Fruit fly (Drosophila melanogaster) whole organism, pupa: ENCODE data around the gene CG13896.
A peak's percentile ranks its signal among the peaks of the same experiment; 100 is the strongest.

Experiments
- CG10348 ChIP-seq: fragments of 200-800 bp; sonication (Bioruptor generic); IDR thresholded peaks from 2 replicates; pipeline ENCODE4 v1.3.6; 2022; ENCODE audit warnings: missing biosample characterization, missing genetic modification characterization
- CG12605 ChIP-seq: fragments of 200-800 bp; sonication (Bioruptor generic); IDR thresholded peaks from 2 replicates; pipeline ENCODE4 v1.3.6; 2022; ENCODE audit warnings: missing biosample characterization, missing genetic modification characterization
- CG13204 ChIP-seq: fragments of 200-800 bp; sonication (Bioruptor generic); optimal IDR thresholded peaks from 2 replicates; lab custom pipeline; 2018; ENCODE audit warnings: missing biosample characterization, mild to moderate bottlenecking, missing genetic modification characterization, moderate library complexity
- CG14655 ChIP-seq: fragments of 200-800 bp; sonication (Bioruptor generic); optimal IDR thresholded peaks from 3 replicates; lab custom pipeline; 2017; ENCODE audit warnings: mild to moderate bottlenecking, missing biosample characterization, missing genetic modification reagents, missing genetic modification characterization
- CG15710 ChIP-seq: fragments of 200-800 bp; sonication (Bioruptor generic); optimal IDR thresholded peaks from 2 replicates; lab custom pipeline; 2018; ENCODE audit warnings: missing biosample characterization, mild to moderate bottlenecking, missing genetic modification characterization, moderate library complexity
- CG17806 ChIP-seq: fragments of 200-800 bp; sonication (Bioruptor generic); optimal IDR thresholded peaks from 2 replicates; lab custom pipeline; 2018; ENCODE audit warnings: missing biosample characterization, mild to moderate bottlenecking, missing genetic modification characterization, moderate library complexity
- CG32121 ChIP-seq: fragments of 200-800 bp; sonication (Bioruptor generic); IDR thresholded peaks from 2 replicates; pipeline ENCODE4 v1.3.6; 2022; ENCODE audit warnings: missing biosample characterization, missing genetic modification characterization
- CG34367 ChIP-seq: fragments of 200-800 bp; sonication (Bioruptor generic); optimal IDR thresholded peaks from 2 replicates; lab custom pipeline; 2018; ENCODE audit warnings: missing biosample characterization, mild to moderate bottlenecking, missing genetic modification characterization
- CG4496 ChIP-seq: fragments of 200-800 bp; sonication (Bioruptor generic); IDR thresholded peaks from 3 replicates; pipeline ENCODE4 v1.3.6; 2022; ENCODE audit warnings: missing biosample characterization, missing genetic modification characterization
- CG8159 ChIP-seq: fragments of 200-800 bp; sonication (Bioruptor generic); optimal IDR thresholded peaks from 3 replicates; lab custom pipeline; 2018; ENCODE audit warnings: missing biosample characterization, mild to moderate bottlenecking, missing genetic modification characterization, moderate library complexity
- CG8301 ChIP-seq: fragments of 200-800 bp; sonication (Bioruptor generic); optimal IDR thresholded peaks from 2 replicates; lab custom pipeline; 2018; ENCODE audit warnings: missing biosample characterization, mild to moderate bottlenecking, missing genetic modification characterization
- CG9948 ChIP-seq: fragments of 200-800 bp; sonication (Bioruptor generic); optimal IDR thresholded peaks from 2 replicates; lab custom pipeline; 2018; ENCODE audit warnings: missing biosample characterization, mild to moderate bottlenecking, missing genetic modification characterization, moderate library complexity
- D1 ChIP-seq: fragments of 200-800 bp; sonication (Bioruptor generic); optimal IDR thresholded peaks from 2 replicates; lab custom pipeline; 2018; ENCODE audit warnings: missing biosample characterization, mild to moderate bottlenecking, missing genetic modification characterization, moderate library complexity
- EcR ChIP-seq: fragments of 200-800 bp; sonication (Bioruptor generic); optimal IDR thresholded peaks from 3 replicates; lab custom pipeline; 2019; ENCODE audit warnings: missing biosample characterization, missing genetic modification characterization, mild to moderate bottlenecking, moderate library complexity, missing genetic modification reagents
- Ets98B ChIP-seq: fragments of 200-800 bp; sonication (Bioruptor generic); IDR thresholded peaks from 2 replicates; pipeline ENCODE4 v1.3.6; 2022; ENCODE audit warnings: missing biosample characterization, missing genetic modification characterization
- Pif1A ChIP-seq: fragments of 200-800 bp; sonication (Bioruptor generic); optimal IDR thresholded peaks from 3 replicates; lab custom pipeline; 2016; ENCODE audit warnings: missing biosample characterization, missing genetic modification characterization
- Pif1B ChIP-seq: fragments of 200-800 bp; sonication (Bioruptor generic); optimal IDR thresholded peaks from 3 replicates; lab custom pipeline; 2016; ENCODE audit warnings: missing biosample characterization, missing genetic modification characterization
- Snoo ChIP-seq: fragments of 200-800 bp; sonication (Bioruptor generic); optimal IDR thresholded peaks from 3 replicates; lab custom pipeline; 2017; ENCODE audit warnings: missing biosample characterization, mild to moderate bottlenecking, missing genetic modification characterization, inconsistent platforms
- fd96Ca ChIP-seq: fragments of 200-800 bp; sonication (Bioruptor generic); IDR thresholded peaks from 3 replicates; pipeline ENCODE4 v1.3.6; 2022; ENCODE audit warnings: missing biosample characterization, missing genetic modification characterization
- gl ChIP-seq: fragments of 200-800 bp; sonication (Bioruptor generic); optimal IDR thresholded peaks from 2 replicates; lab custom pipeline; 2018; ENCODE audit warnings: missing biosample characterization, mild to moderate bottlenecking, missing genetic modification characterization
- rn ChIP-seq: fragments of 200-800 bp; sonication (Bioruptor generic); IDR thresholded peaks from 2 replicates; pipeline ENCODE4 v1.3.6; 2022; ENCODE audit warnings: missing biosample characterization, missing genetic modification characterization

CG13896 gene

dm6 chr3L:700160-700917, 11.3 kb downstream of the CG13896 start:
- peak; percentile 6 for TF ChIP-seq CG34367
- TF ChIP-seq Snoo, result no peak
- TF ChIP-seq Pif1B (GFP tag; lab: Kevin White, UChicago), result peak; percentile 23
- TF ChIP-seq rn (GFP tag; lab: Robert Waterston, UW), result no peak
- 0 out of 3 replicates have a peak, but pooled peaks have one; percentile 12 for TF ChIP-seq fd96Ca (GFP tag; lab: Robert Waterston, UW)
- no peak for TF ChIP-seq gl (tag; lab: Kevin White, UChicago)
- TF ChIP-seq CG13204, result no peak
- peak; percentile 62 for TF ChIP-seq Pif1A
- peak; percentile 45 for TF ChIP-seq CG8301 (tag; lab: Kevin White, UChicago)
- no peak for TF ChIP-seq EcR (GFP tag; lab: Kevin White, UChicago)
- TF ChIP-seq Ets98B (GFP tag; lab: Robert Waterston, UW), result peak; percentile 59
- peak; percentile 46 for TF ChIP-seq CG14655 (GFP tag; lab: Kevin White, UChicago)
- TF ChIP-seq CG32121 (GFP tag; lab: Robert Waterston, UW), result peak; percentile 25; the same call in 1 of the 2 replicates
- TF ChIP-seq CG4496, result peak; percentile 57; the same call in 2 of the 3 replicates
- TF ChIP-seq CG12605, result peak; percentile 58
- peak; percentile 91 for TF ChIP-seq CG8159 (tag; lab: Kevin White, UChicago)
- no peak for TF ChIP-seq CG15710 (tag; lab: Kevin White, UChicago)
- TF ChIP-seq D1, result no peak
- peak; percentile 38 for TF ChIP-seq CG17806 (tag; lab: Kevin White, UChicago)
- TF ChIP-seq CG9948 (tag; lab: Kevin White, UChicago), result peak; percentile 26
- no peak for TF ChIP-seq CG10348 (GFP tag; lab: Robert Waterston, UW)

- TF ChIP-seq EcR (GFP tag; lab: Kevin White, UChicago) (peak; percentile 68), fd96Ca (GFP tag; lab: Robert Waterston, UW) (no peak), Ets98B (GFP tag; lab: Robert Waterston, UW) (peak; percentile 18; the same call in 1 of the 2 replicates), CG15710 (tag; lab: Kevin White, UChicago) (peak; percentile 60), Pif1B (GFP tag; lab: Kevin White, UChicago) (peak; percentile 33), CG8159 (tag; lab: Kevin White, UChicago) (peak; percentile 67), gl (tag; lab: Kevin White, UChicago) (no peak), CG10348 (GFP tag; lab: Robert Waterston, UW) (no peak), CG14655 (GFP tag; lab: Kevin White, UChicago) (peak; percentile 74), Pif1A (peak; percentile 15), Snoo (peak; percentile 33), CG4496 (no peak), CG13204 (peak; percentile 18), D1 (peak; percentile 48), CG12605 (no peak), rn (GFP tag; lab: Robert Waterston, UW) (no peak), CG34367 (peak; percentile 61), CG32121 (GFP tag; lab: Robert Waterston, UW) (no peak), CG8301 (tag; lab: Kevin White, UChicago) (peak; percentile 47), CG17806 (tag; lab: Kevin White, UChicago) (peak; percentile 42), CG9948 (tag; lab: Kevin White, UChicago) (peak; percentile 41)
- TF ChIP-seq, all 21 proteins: peak for 14
Observed at dm6 chr3L:699368-700150, 12.1 kb downstream of the CG13896 start.

- TF ChIP-seq CG8159 (tag; lab: Kevin White, UChicago) (no peak), CG17806 (tag; lab: Kevin White, UChicago) (no peak), CG8301 (tag; lab: Kevin White, UChicago) (no peak), Snoo (no peak), rn (GFP tag; lab: Robert Waterston, UW) (no peak), CG12605 (no peak), fd96Ca (GFP tag; lab: Robert Waterston, UW) (no peak), Pif1A (no peak), CG9948 (tag; lab: Kevin White, UChicago) (no peak), Ets98B (GFP tag; lab: Robert Waterston, UW) (no peak; the same call in 1 of the 2 replicates), CG13204 (no peak), CG10348 (GFP tag; lab: Robert Waterston, UW) (no peak)
- TF ChIP-seq, all 21 proteins: peak for 0
Observed at dm6 chr3L:698748-699367, 12.8 kb downstream of the CG13896 start, which contains the start of gene CG13894. Gene CG13894 (minus strand): TSS chr3L:699144.

dm6 chr3L:697724-698123, 13.9 kb downstream of the CG13896 start:
- TF ChIP-seq EcR (GFP tag; lab: Kevin White, UChicago) (no peak), CG14655 (GFP tag; lab: Kevin White, UChicago) (no peak), CG8159 (tag; lab: Kevin White, UChicago) (no peak), Pif1A (no peak), CG12605 (no peak), CG8301 (tag; lab: Kevin White, UChicago) (no peak), CG13204 (no peak), gl (tag; lab: Kevin White, UChicago) (no peak)

- TF ChIP-seq rn (GFP tag; lab: Robert Waterston, UW) (no peak), CG32121 (GFP tag; lab: Robert Waterston, UW) (no peak), Ets98B (GFP tag; lab: Robert Waterston, UW) (no peak), gl (tag; lab: Kevin White, UChicago) (no peak), CG8159 (tag; lab: Kevin White, UChicago) (no peak), CG12605 (no peak), CG4496 (no peak), Pif1B (GFP tag; lab: Kevin White, UChicago) (no peak), CG8301 (tag; lab: Kevin White, UChicago) (no peak), CG15710 (tag; lab: Kevin White, UChicago) (no peak), CG9948 (tag; lab: Kevin White, UChicago) (no peak), Snoo (no peak), D1 (no peak)
- TF ChIP-seq, all 21 proteins: peak for 0
Observed at dm6 chr3L:697055-697427, 14.6 kb downstream of the CG13896 start.
